Fruit fly (Drosophila melanogaster) whole organism, prepupa: ENCODE results near the gene ND-30.

Source experiments
- Blimp-1 ChIP-seq: fragments of 200-800 bp; sonication (Bioruptor generic); optimal IDR thresholded peaks from 3 replicates; lab custom pipeline; 2017; ENCODE audit warnings: missing biosample characterization, missing genetic modification characterization, mild to moderate bottlenecking, moderate library complexity, missing genetic modification reagents
- CG10631 ChIP-seq: fragments of 200-800 bp; sonication (Bioruptor generic); optimal IDR thresholded peaks from 2 replicates; lab custom pipeline; 2016; ENCODE audit warnings: missing biosample characterization, missing genetic modification characterization
- CG10669 ChIP-seq: fragments of 200-800 bp; sonication (Bioruptor generic); optimal IDR thresholded peaks from 3 replicates; lab custom pipeline; 2018; ENCODE audit warnings: missing biosample characterization, mild to moderate bottlenecking, missing genetic modification characterization, moderate library complexity
- CG11294 ChIP-seq: fragments of 200-800 bp; sonication (Bioruptor generic); IDR thresholded peaks from 2 replicates; pipeline ENCODE4 v1.3.6; 2022; ENCODE audit warnings: missing biosample characterization, missing genetic modification characterization
- CG11762 ChIP-seq: fragments of 200-800 bp; sonication (Bioruptor generic); optimal IDR thresholded peaks from 3 replicates; lab custom pipeline; 2016; ENCODE audit warnings: missing biosample characterization, missing genetic modification characterization; ENCODE audit not compliant: insufficient read depth
- CG11902 ChIP-seq: fragments of 200-800 bp; sonication (Bioruptor generic); optimal IDR thresholded peaks from 3 replicates; lab custom pipeline; 2016; ENCODE audit warnings: missing biosample characterization, missing genetic modification characterization
- CG15336 ChIP-seq: fragments of 200-800 bp; sonication (Bioruptor generic); IDR thresholded peaks from 2 replicates; pipeline ENCODE4 v1.3.6; 2022; ENCODE audit warnings: missing biosample characterization, missing genetic modification characterization
- CG1621 ChIP-seq: fragments of 200-800 bp; sonication (Bioruptor generic); optimal IDR thresholded peaks from 3 replicates; lab custom pipeline; 2018; ENCODE audit warnings: missing biosample characterization, mild to moderate bottlenecking, missing genetic modification characterization
- CG16779 ChIP-seq: fragments of 200-800 bp; sonication (Bioruptor generic); optimal IDR thresholded peaks from 3 replicates; lab custom pipeline; 2017; ENCODE audit warnings: missing biosample characterization, mild to moderate bottlenecking, missing genetic modification characterization
- CG31627 ChIP-seq: fragments of 200-800 bp; sonication (Bioruptor generic); optimal IDR thresholded peaks from 3 replicates; lab custom pipeline; 2016; ENCODE audit warnings: missing biosample characterization, missing genetic modification characterization
- CG32006 ChIP-seq: fragments of 200-800 bp; sonication (Bioruptor generic); optimal IDR thresholded peaks from 3 replicates; lab custom pipeline; 2017; ENCODE audit warnings: missing biosample characterization, mild to moderate bottlenecking, missing genetic modification characterization
- CG3919 ChIP-seq: fragments of 200-800 bp; sonication (Bioruptor generic); optimal IDR thresholded peaks from 3 replicates; lab custom pipeline; 2016; ENCODE audit warnings: missing biosample characterization, missing genetic modification characterization
- CG4318 ChIP-seq: fragments of 200-800 bp; sonication (Bioruptor generic); optimal IDR thresholded peaks from 3 replicates; lab custom pipeline; 2017; ENCODE audit warnings: missing biosample characterization, mild to moderate bottlenecking, missing genetic modification characterization
- CG6276 ChIP-seq: fragments of 200-800 bp; sonication (Bioruptor generic); optimal IDR thresholded peaks from 2 replicates; lab custom pipeline; 2017; ENCODE audit warnings: missing biosample characterization, mild to moderate bottlenecking, missing genetic modification characterization
- CG6792 ChIP-seq: fragments of 200-800 bp; sonication (Bioruptor generic); optimal IDR thresholded peaks from 3 replicates; lab custom pipeline; 2016; ENCODE audit warnings: missing biosample characterization, missing genetic modification characterization
- CG6808 ChIP-seq: fragments of 200-800 bp; sonication (Bioruptor generic); optimal IDR thresholded peaks from 3 replicates; lab custom pipeline; 2017; ENCODE audit warnings: missing biosample characterization, missing genetic modification characterization, mild to moderate bottlenecking, moderate library complexity, missing genetic modification reagents
- CG6854 ChIP-seq: fragments of 200-800 bp; sonication (Bioruptor generic); optimal IDR thresholded peaks from 2 replicates; lab custom pipeline; 2017; ENCODE audit warnings: missing biosample characterization, mild to moderate bottlenecking, missing genetic modification characterization
- CG8119 ChIP-seq: fragments of 200-800 bp; sonication (Bioruptor generic); IDR thresholded peaks from 3 replicates; pipeline ENCODE4 v1.3.6; 2022; ENCODE audit warnings: missing biosample characterization, missing genetic modification characterization
- CG8632 ChIP-seq: fragments of 200-800 bp; sonication (Bioruptor generic); optimal IDR thresholded peaks from 3 replicates; lab custom pipeline; 2016; ENCODE audit warnings: missing biosample characterization, missing genetic modification characterization
- CG9139 ChIP-seq: fragments of 200-800 bp; sonication (Bioruptor generic); optimal IDR thresholded peaks from 3 replicates; lab custom pipeline; 2017; ENCODE audit warnings: missing biosample characterization, mild to moderate bottlenecking, missing genetic modification characterization
- Eip75B ChIP-seq: fragments of 200-800 bp; sonication (Bioruptor generic); optimal IDR thresholded peaks from 3 replicates; lab custom pipeline; 2016; ENCODE audit warnings: missing biosample characterization, missing genetic modification characterization
- Eip93F ChIP-seq: fragments of 200-800 bp; sonication (Bioruptor generic); optimal IDR thresholded peaks from 2 replicates; lab custom pipeline; 2016; ENCODE audit warnings: missing biosample characterization, mild to moderate bottlenecking, missing genetic modification characterization
- Ets21C ChIP-seq: fragments of 200-800 bp; sonication (Bioruptor generic); optimal IDR thresholded peaks from 3 replicates; lab custom pipeline; 2016; ENCODE audit warnings: missing biosample characterization, missing genetic modification characterization
- Ets96B ChIP-seq: fragments of 200-800 bp; optimal IDR thresholded peaks from 2 replicates; lab custom pipeline; 2019; ENCODE audit warnings: missing biosample characterization, mild to moderate bottlenecking, missing genetic modification characterization, moderate library complexity
- Gug ChIP-seq: fragments of 200-800 bp; sonication (Bioruptor generic); IDR thresholded peaks from 2 replicates; pipeline ENCODE4 v1.3.6; 2022; ENCODE audit warnings: missing biosample characterization, missing genetic modification characterization
- Hr38 ChIP-seq: sonication (Bioruptor generic); optimal IDR thresholded peaks from 2 replicates; lab custom pipeline; 2016; ENCODE audit warnings: missing biosample characterization, missing genetic modification characterization
- Hr4 ChIP-seq: fragments of 200-800 bp; sonication (Bioruptor generic); optimal IDR thresholded peaks from 3 replicates; lab custom pipeline; 2016; ENCODE audit warnings: missing biosample characterization, missing genetic modification characterization
- Lpt ChIP-seq: fragments of 200-800 bp; sonication (Bioruptor generic); optimal IDR thresholded peaks from 3 replicates; lab custom pipeline; 2016; ENCODE audit warnings: missing biosample characterization, missing genetic modification characterization
- Met ChIP-seq: fragments of 200-800 bp; sonication (Bioruptor generic); optimal IDR thresholded peaks from 3 replicates; lab custom pipeline; 2016; ENCODE audit warnings: missing biosample characterization, missing genetic modification characterization
- OdsH ChIP-seq: fragments of 200-800 bp; sonication (Bioruptor generic); optimal IDR thresholded peaks from 3 replicates; lab custom pipeline; 2016; ENCODE audit warnings: missing biosample characterization, missing genetic modification characterization
- Smox ChIP-seq: fragments of 200-800 bp; sonication (Bioruptor generic); optimal IDR thresholded peaks from 3 replicates; lab custom pipeline; 2016; ENCODE audit warnings: missing biosample characterization, missing genetic modification characterization
- Sox102F ChIP-seq: fragments of 200-800 bp; sonication (Bioruptor generic); optimal IDR thresholded peaks from 2 replicates; lab custom pipeline; 2016; ENCODE audit warnings: missing biosample characterization, mild to moderate bottlenecking, missing genetic modification characterization
- Sox15 ChIP-seq: fragments of 200-800 bp; sonication (Bioruptor generic); optimal IDR thresholded peaks from 3 replicates; lab custom pipeline; 2016; ENCODE audit warnings: missing biosample characterization, missing genetic modification characterization
- achi ChIP-seq: fragments of 200-800 bp; sonication (Bioruptor generic); optimal IDR thresholded peaks from 3 replicates; lab custom pipeline; 2016; ENCODE audit warnings: missing biosample characterization, missing genetic modification characterization
- acj6 ChIP-seq: fragments of 200-800 bp; sonication (Bioruptor generic); optimal IDR thresholded peaks from 3 replicates; lab custom pipeline; 2016; ENCODE audit warnings: missing biosample characterization, missing genetic modification characterization
- cyc ChIP-seq: fragments of 200-800 bp; sonication (Bioruptor generic); optimal IDR thresholded peaks from 3 replicates; lab custom pipeline; 2016; ENCODE audit warnings: missing biosample characterization, missing genetic modification characterization
- dac ChIP-seq: fragments of 200-800 bp; sonication (Bioruptor generic); optimal IDR thresholded peaks from 2 replicates; lab custom pipeline; 2017; ENCODE audit warnings: missing biosample characterization, mild to moderate bottlenecking, missing genetic modification characterization
- dsx ChIP-seq: fragments of 200-800 bp; optimal IDR thresholded peaks from 3 replicates; lab custom pipeline; 2019; ENCODE audit warnings: missing biosample characterization, mild to moderate bottlenecking, missing genetic modification characterization, moderate library complexity; ENCODE audit not compliant: poor library complexity, severe bottlenecking
- eg ChIP-seq: fragments of 200-800 bp; sonication (Bioruptor generic); IDR thresholded peaks from 3 replicates; pipeline ENCODE4 v1.3.6; 2022; ENCODE audit warnings: missing biosample characterization, missing genetic modification characterization
- fd59A ChIP-seq: fragments of 200-800 bp; sonication (Bioruptor generic); optimal IDR thresholded peaks from 2 replicates; lab custom pipeline; 2017; ENCODE audit warnings: missing biosample characterization, mild to moderate bottlenecking, missing genetic modification characterization, missing genetic modification reagents
- fd85E ChIP-seq: fragments of 200-800 bp; sonication (Bioruptor generic); optimal IDR thresholded peaks from 3 replicates; lab custom pipeline; 2016; ENCODE audit warnings: missing biosample characterization, missing genetic modification characterization
- fkh ChIP-seq: fragments of 200-800 bp; sonication (Bioruptor generic); optimal IDR thresholded peaks from 3 replicates; lab custom pipeline; 2017; ENCODE audit warnings: missing biosample characterization, mild to moderate bottlenecking, missing genetic modification characterization, moderate library complexity
- lz ChIP-seq: fragments of 200-800 bp; sonication (Bioruptor generic); optimal IDR thresholded peaks from 3 replicates; lab custom pipeline; 2016; ENCODE audit warnings: missing biosample characterization, missing genetic modification characterization
- net ChIP-seq: fragments of 200-800 bp; sonication (Bioruptor generic); optimal IDR thresholded peaks from 3 replicates; lab custom pipeline; 2016; ENCODE audit warnings: missing biosample characterization, missing genetic modification characterization
- salr ChIP-seq, 2 experiments: fragments of 200-800 bp; sonication (Bioruptor generic); optimal IDR thresholded peaks; 3 replicates each; lab custom pipeline; 2016 to 2018; ENCODE audit warnings: missing biosample characterization in 2 of 2, missing genetic modification characterization in 2 of 2, mild to moderate bottlenecking in 1 of 2
- spab ChIP-seq: fragments of 200-800 bp; sonication (Bioruptor generic); optimal IDR thresholded peaks from 2 replicates; lab custom pipeline; 2017; ENCODE audit warnings: missing biosample characterization, mild to moderate bottlenecking, missing genetic modification characterization, missing genetic modification reagents
- svp ChIP-seq: fragments of 200-800 bp; sonication (Bioruptor generic); peaks from one replicate; lab custom pipeline; 2016; ENCODE audit warnings: missing biosample characterization, missing genetic modification characterization
- topi ChIP-seq: fragments of 200-800 bp; sonication (Bioruptor generic); optimal IDR thresholded peaks from 3 replicates; lab custom pipeline; 2016; ENCODE audit warnings: missing biosample characterization, missing genetic modification characterization
- vri ChIP-seq: fragments of 200-800 bp; sonication (Bioruptor generic); optimal IDR thresholded peaks from 3 replicates; lab custom pipeline; 2016; ENCODE audit warnings: missing biosample characterization, mild to moderate bottlenecking, missing genetic modification characterization

Gene ND-30

dm6 chr3L:3134064-3134545, 25.3 kb downstream of the ND-30 start (continued):
- TF ChIP-seq CG8119 (GFP tag; lab: Robert Waterston, UW), result 0 out of 3 replicates have a peak, but pooled peaks have one; percentile 18

- TF ChIP-seq CG6854 (peak; percentile 54), CG15336 (GFP tag; lab: Robert Waterston, UW) (peak; percentile 20; the same call in 1 of the 2 replicates), CG6276 (no peak), CG11294 (GFP tag; lab: Robert Waterston, UW) (no peak), CG16779 (peak; percentile 29), topi (GFP tag; lab: Kevin White, UChicago) (peak; percentile 55), net (GFP tag; lab: Kevin White, UChicago) (peak; percentile 39), vri (peak; percentile 30), dsx (GFP tag; lab: Kevin White, UChicago) (peak; percentile 72), Sox102F (GFP tag; lab: Kevin White, UChicago) (peak; percentile 53), fd85E (no peak), CG4318 (no peak), CG1621 (tag; lab: Kevin White, UChicago) (peak; percentile 88), Eip93F (no peak), Eip75B (GFP tag; lab: Kevin White, UChicago) (peak; percentile 64), Ets96B (no peak), eg (peak; percentile 62; the same call in 2 of the 3 replicates), CG9139 (GFP tag; lab: Kevin White, UChicago) (no peak), OdsH (GFP tag; lab: Kevin White, UChicago) (no peak), Ets21C (peak; percentile 19), Gug (GFP tag; lab: Robert Waterston, UW) (no peak), CG3919 (GFP tag; lab: Kevin White, UChicago) (peak; percentile 38), CG32006 (GFP tag; lab: Kevin White, UChicago) (no peak), Hr4 (GFP tag; lab: Kevin White, UChicago) (no peak), Blimp-1 (GFP tag; lab: Kevin White, UChicago) (no peak), fd59A (no peak), cyc (GFP tag; lab: Kevin White, UChicago) (peak; percentile 32), salr (GFP tag; optimal IDR thresholded peaks at IDR 0.05; lab: Kevin White, UChicago) (peak in 1 of 2 experiments; percentile 8), achi (no peak), CG6808 (peak; percentile 6), CG8632 (peak; percentile 19), acj6 (GFP tag; lab: Kevin White, UChicago) (no peak), svp (GFP tag; lab: Kevin White, UChicago) (no peak), Sox15 (GFP tag; lab: Kevin White, UChicago) (no peak), Met (GFP tag; lab: Kevin White, UChicago) (peak; percentile 54), CG10669 (GFP tag; lab: Kevin White, UChicago) (peak; percentile 6), CG8119 (GFP tag; lab: Robert Waterston, UW) (0 out of 3 replicates have a peak, but pooled peaks have one; percentile 13), CG6792 (no peak), spab (GFP tag; lab: Kevin White, UChicago) (no peak), CG11902 (no peak), Hr38 (GFP tag; lab: Kevin White, UChicago) (no peak), CG10631 (GFP tag; lab: Kevin White, UChicago) (no peak), Lpt (GFP tag; lab: Kevin White, UChicago) (no peak), CG31627 (GFP tag; lab: Kevin White, UChicago) (peak; percentile 27), fkh (GFP tag; lab: Kevin White, UChicago) (peak; percentile 38), dac (peak; percentile 0), CG11762 (GFP tag; lab: Kevin White, UChicago) (no peak), lz (GFP tag; lab: Kevin White, UChicago) (peak; percentile 56), Smox (no peak)
Observed at dm6 chr3L:3127544-3127943, 31.8 kb downstream of the ND-30 start, which contains the start of gene promL. Gene promL, minus strand, starts transcription at chr3L:3127724.
